Fruit fly (Drosophila melanogaster) whole organism, embryonic: ENCODE measurements around the gene CG17239.

Experiments
- Atf3 ChIP-seq: fragments of 200-800 bp; sonication (Bioruptor generic); optimal IDR thresholded peaks from 3 replicates; lab custom pipeline; 2016; ENCODE audit warnings: missing biosample characterization, missing genetic modification characterization
- B-H2 ChIP-seq: fragments of 200-800 bp; sonication (Bioruptor generic); optimal IDR thresholded peaks from 2 replicates; lab custom pipeline; 2018; ENCODE audit warnings: missing biosample characterization, mild to moderate bottlenecking, missing genetic modification characterization
- BEAF-32 ChIP-seq: fragments of 200-800 bp; sonication (Bioruptor generic); optimal IDR thresholded peaks from 3 replicates; lab custom pipeline; 2017; ENCODE audit warnings: missing biosample characterization, missing genetic modification characterization, mild to moderate bottlenecking, moderate library complexity, missing genetic modification reagents
- Bteb2 ChIP-seq: fragments of 200-800 bp; sonication (Bioruptor generic); optimal IDR thresholded peaks from 2 replicates; lab custom pipeline; 2016; ENCODE audit warnings: missing biosample characterization, missing genetic modification characterization
- CG10147 ChIP-seq: fragments of 200-800 bp; sonication (Bioruptor generic); optimal IDR thresholded peaks from 2 replicates; lab custom pipeline; 2019; ENCODE audit warnings: missing biosample characterization, mild to moderate bottlenecking, missing genetic modification characterization, moderate library complexity
- CG10274 ChIP-seq: fragments of 200-800 bp; sonication (Bioruptor generic); optimal IDR thresholded peaks from 3 replicates; lab custom pipeline; 2017; ENCODE audit warnings: missing biosample characterization, mild to moderate bottlenecking, missing genetic modification characterization
- CG12104 ChIP-seq: fragments of 200-800 bp; sonication (Bioruptor generic); optimal IDR thresholded peaks from 3 replicates; lab custom pipeline; 2016; ENCODE audit warnings: missing biosample characterization, missing genetic modification characterization
- CG12391 ChIP-seq: fragments of 200-800 bp; sonication (Bioruptor generic); optimal IDR thresholded peaks from 3 replicates; lab custom pipeline; 2018; ENCODE audit warnings: missing biosample characterization, mild to moderate bottlenecking, missing genetic modification characterization, moderate library complexity
- CG13894 ChIP-seq: fragments of 200-800 bp; sonication (Bioruptor generic); optimal IDR thresholded peaks from 3 replicates; lab custom pipeline; 2018; ENCODE audit warnings: missing biosample characterization, mild to moderate bottlenecking, missing genetic modification characterization, moderate library complexity
- CG15011 ChIP-seq: fragments of 200-800 bp; sonication (Bioruptor generic); optimal IDR thresholded peaks from 3 replicates; lab custom pipeline; 2018; ENCODE audit warnings: missing biosample characterization, mild to moderate bottlenecking, missing genetic modification characterization
- CG15601 ChIP-seq: fragments of 200-800 bp; sonication (Bioruptor generic); optimal IDR thresholded peaks from 3 replicates; lab custom pipeline; 2019; ENCODE audit warnings: missing biosample characterization, mild to moderate bottlenecking, missing genetic modification characterization, moderate library complexity
- CG1602 ChIP-seq: fragments of 200-800 bp; sonication (Bioruptor generic); optimal IDR thresholded peaks from 3 replicates; lab custom pipeline; 2016; ENCODE audit warnings: missing biosample characterization, missing genetic modification characterization
- CG18262 ChIP-seq: fragments of 200-800 bp; optimal IDR thresholded peaks from 3 replicates; lab custom pipeline; 2019; ENCODE audit warnings: missing biosample characterization, mild to moderate bottlenecking, missing genetic modification characterization, moderate library complexity
- CG2202 ChIP-seq: fragments of 200-800 bp; sonication (Bioruptor generic); optimal IDR thresholded peaks from 2 replicates; lab custom pipeline; 2018; ENCODE audit warnings: missing biosample characterization, mild to moderate bottlenecking, missing genetic modification characterization
- CG2678 ChIP-seq: fragments of 200-800 bp; sonication (Bioruptor generic); optimal IDR thresholded peaks from 3 replicates; lab custom pipeline; 2019; ENCODE audit warnings: missing biosample characterization, mild to moderate bottlenecking, missing genetic modification characterization, moderate library complexity
- CG2712 ChIP-seq: fragments of 200-800 bp; optimal IDR thresholded peaks from 3 replicates; lab custom pipeline; 2019; ENCODE audit warnings: missing biosample characterization, mild to moderate bottlenecking, missing genetic modification characterization, moderate library complexity
- CG31365 ChIP-seq: fragments of 200-800 bp; sonication (Bioruptor generic); optimal IDR thresholded peaks from 2 replicates; lab custom pipeline; 2018; ENCODE audit warnings: missing biosample characterization, mild to moderate bottlenecking, missing genetic modification characterization
- CG33213 ChIP-seq: fragments of 200-800 bp; sonication (Bioruptor generic); optimal IDR thresholded peaks from 3 replicates; lab custom pipeline; 2016; ENCODE audit warnings: missing biosample characterization, missing genetic modification characterization
- CG34422 ChIP-seq: fragments of 200-800 bp; sonication (Bioruptor generic); IDR thresholded peaks from 3 replicates; pipeline ENCODE4 v1.3.6; 2022; ENCODE audit warnings: missing biosample characterization, missing genetic modification characterization
- CG3847 ChIP-seq: fragments of 200-800 bp; sonication (Bioruptor generic); IDR thresholded peaks from 2 replicates; pipeline ENCODE4 v1.3.6; 2022; ENCODE audit warnings: missing biosample characterization, missing genetic modification characterization
- CG7963 ChIP-seq: fragments of 200-800 bp; sonication (Bioruptor generic); IDR thresholded peaks from 3 replicates; pipeline ENCODE4 v1.3.6; 2022; ENCODE audit warnings: missing biosample characterization, missing genetic modification characterization; ENCODE audit not compliant: partially characterized antibody
- CG8089 ChIP-seq: fragments of 200-800 bp; sonication (Bioruptor generic); optimal IDR thresholded peaks from 3 replicates; lab custom pipeline; 2016; ENCODE audit warnings: missing biosample characterization, missing genetic modification characterization
- Dek ChIP-seq: fragments of 200-800 bp; sonication (Bioruptor generic); optimal IDR thresholded peaks from 3 replicates; lab custom pipeline; 2019; ENCODE audit warnings: missing biosample characterization, mild to moderate bottlenecking, missing genetic modification characterization, moderate library complexity
- Ets97D ChIP-seq: fragments of 200-800 bp; sonication (Bioruptor generic); optimal IDR thresholded peaks from 3 replicates; lab custom pipeline; 2016; ENCODE audit warnings: missing biosample characterization, missing genetic modification characterization
- Kr ChIP-seq: fragments of 200-800 bp; sonication (Bioruptor generic); optimal IDR thresholded peaks from 2 replicates; lab custom pipeline; 2017; ENCODE audit warnings: missing biosample characterization, mild to moderate bottlenecking, missing genetic modification characterization
- Lpt ChIP-seq: fragments of >200 bp; optimal IDR thresholded peaks from 2 replicates; lab custom pipeline; 2018; ENCODE audit warnings: missing biosample characterization, missing genetic modification characterization
- MBD-R2 ChIP-seq: fragments of 200-800 bp; sonication (Bioruptor generic); IDR thresholded peaks from 2 replicates; pipeline ENCODE4 v1.3.6; 2022; ENCODE audit warnings: missing biosample characterization, missing genetic modification characterization
- Max ChIP-seq: fragments of 200-800 bp; sonication (Bioruptor generic); optimal IDR thresholded peaks from 2 replicates; lab custom pipeline; 2016; ENCODE audit warnings: missing biosample characterization, mild to moderate bottlenecking, missing genetic modification characterization
- Meics ChIP-seq: fragments of 200-800 bp; sonication (Bioruptor generic); optimal IDR thresholded peaks from 2 replicates; lab custom pipeline; 2017; ENCODE audit warnings: missing biosample characterization, mild to moderate bottlenecking, missing genetic modification characterization
- Nf-YC ChIP-seq: fragments of 200-800 bp; optimal IDR thresholded peaks from 3 replicates; lab custom pipeline; 2019; ENCODE audit warnings: missing biosample characterization, mild to moderate bottlenecking, missing genetic modification characterization, moderate library complexity
- Pdp1 ChIP-seq, 2 experiments: fragments of 200-800 bp; sonication (Bioruptor generic); optimal IDR thresholded peaks; 3 replicates each; lab custom pipeline; 2016; ENCODE audit warnings: missing biosample characterization in 2 of 2, missing genetic modification characterization in 2 of 2, mild to moderate bottlenecking in 1 of 2, moderate library complexity in 1 of 2
- btn ChIP-seq: fragments of 200-800 bp; sonication (Bioruptor generic); optimal IDR thresholded peaks from 2 replicates; lab custom pipeline; 2016; ENCODE audit warnings: missing biosample characterization, missing genetic modification characterization
- chif ChIP-seq, 2 experiments: fragments of 200-800 bp; sonication (Bioruptor generic); optimal IDR thresholded peaks; 3 replicates each; lab custom pipeline; 2016; ENCODE audit warnings: missing biosample characterization in 2 of 2, missing genetic modification characterization in 2 of 2
- dan ChIP-seq: fragments of 200-800 bp; sonication (Bioruptor generic); IDR thresholded peaks from 2 replicates; pipeline ENCODE4 v1.3.6; 2022; ENCODE audit warnings: missing biosample characterization, missing genetic modification characterization
- dati ChIP-seq: fragments of 200-800 bp; sonication (Bioruptor generic); IDR thresholded peaks from 2 replicates; pipeline ENCODE4 v1.3.6; 2022; ENCODE audit warnings: missing biosample characterization, missing genetic modification characterization
- h ChIP-seq: fragments of >200 bp; optimal IDR thresholded peaks from 2 replicates; lab custom pipeline; 2017
- ham ChIP-seq: fragments of 200-800 bp; sonication (Bioruptor generic); IDR thresholded peaks from 2 replicates; pipeline ENCODE4 v1.3.6; 2022; ENCODE audit warnings: missing biosample characterization, missing genetic modification characterization
- hth ChIP-seq: fragments of >200 bp; optimal IDR thresholded peaks from 2 replicates; lab custom pipeline; 2017; ENCODE audit warnings: inconsistent platforms
- inv ChIP-seq: fragments of 200-800 bp; sonication (Bioruptor generic); IDR thresholded peaks from 2 replicates; pipeline ENCODE4 v1.3.6; 2022; ENCODE audit warnings: missing biosample characterization, missing genetic modification characterization; ENCODE audit not compliant: partially characterized antibody
- luna ChIP-seq: fragments of 200-800 bp; sonication (Bioruptor generic); optimal IDR thresholded peaks from 2 replicates; lab custom pipeline; 2016; ENCODE audit warnings: missing biosample characterization, missing genetic modification characterization
- nau ChIP-seq: fragments of 200-800 bp; sonication (Bioruptor generic); optimal IDR thresholded peaks from 3 replicates; lab custom pipeline; 2017; ENCODE audit warnings: missing biosample characterization, mild to moderate bottlenecking, missing genetic modification characterization, missing genetic modification reagents
- prd ChIP-seq, 3 experiments: fragments of >200 bp in 2 of 3; fragments of 200-800 bp in 1 of 3; sonication (Bioruptor generic) in 1 of 3; optimal IDR thresholded peaks in 2 of 3; IDR thresholded peaks in 1 of 3; 2 replicates in 2 of 3; 3 replicates in 1 of 3; pipeline versions ENCODE4 v1.3.6 to Lab custom; 2017 to 2022; ENCODE audit warnings: missing biosample characterization in 1 of 3, missing genetic modification characterization in 1 of 3
- rib ChIP-seq: fragments of 200-800 bp; sonication (Bioruptor generic); IDR thresholded peaks from 2 replicates; pipeline ENCODE4 v1.3.6; 2022; ENCODE audit warnings: missing biosample characterization, missing genetic modification characterization
- row ChIP-seq: fragments of 200-800 bp; sonication (Bioruptor generic); IDR thresholded peaks from 3 replicates; pipeline ENCODE4 v1.3.6; 2022; ENCODE audit warnings: missing biosample characterization, missing genetic modification characterization
- schlank ChIP-seq: fragments of 200-800 bp; sonication (Bioruptor generic); optimal IDR thresholded peaks from 2 replicates; lab custom pipeline; 2018; ENCODE audit warnings: missing biosample characterization, mild to moderate bottlenecking, missing genetic modification characterization
- sr ChIP-seq: fragments of 200-800 bp; sonication (Bioruptor generic); IDR thresholded peaks from 3 replicates; pipeline ENCODE4 v1.3.6; 2022; ENCODE audit warnings: missing biosample characterization, missing genetic modification characterization
- ssp ChIP-seq: fragments of 200-800 bp; sonication (Bioruptor generic); IDR thresholded peaks from 2 replicates; pipeline ENCODE4 v1.3.6; 2022; ENCODE audit warnings: missing biosample characterization, missing genetic modification characterization
- tgo ChIP-seq: fragments of 200-800 bp; sonication (Bioruptor generic); IDR thresholded peaks from 3 replicates; pipeline ENCODE4 v1.3.6; 2022; ENCODE audit warnings: missing biosample characterization, missing genetic modification characterization
- twi ChIP-seq: fragments of 200-800 bp; optimal IDR thresholded peaks from 2 replicates; lab custom pipeline; 2019; ENCODE audit warnings: missing biosample characterization, mild to moderate bottlenecking, missing genetic modification characterization, moderate library complexity
- unpg ChIP-seq: fragments of 200-800 bp; sonication (Bioruptor generic); optimal IDR thresholded peaks from 3 replicates; lab custom pipeline; 2018; ENCODE audit warnings: missing biosample characterization, mild to moderate bottlenecking, missing genetic modification characterization, moderate library complexity
- zen2 ChIP-seq: fragments of 200-800 bp; sonication (Bioruptor generic); IDR thresholded peaks from 3 replicates; pipeline ENCODE4 v1.3.6; 2022; ENCODE audit warnings: missing biosample characterization, missing genetic modification characterization; ENCODE audit not compliant: partially characterized antibody

Gene CG17239

dm6 chr2L:2214004-2214403 lies 38.1 kb downstream of the CG17239 start, which contains the start of the genes Uch and CG34174 (continued):
- no peak for TF ChIP-seq Pdp1 (GFP tag; optimal IDR thresholded peaks at IDR 0.05; lab: Kevin White, UChicago)
- no peak for TF ChIP-seq ssp
- peak; percentile 42 for TF ChIP-seq CG15601
- no peak for TF ChIP-seq h (lab: Kevin White, UChicago)
- no peak for TF ChIP-seq btn (GFP tag; lab: Kevin White, UChicago)
- no peak for TF ChIP-seq CG1602 (GFP tag; lab: Kevin White, UChicago)
- TF ChIP-seq Max (GFP tag; lab: Kevin White, UChicago), result peak; percentile 20
- no peak for TF ChIP-seq tgo
- TF ChIP-seq CG2678, result no peak
- TF ChIP-seq CG13894 (tag; lab: Kevin White, UChicago), result peak; percentile 61
- TF ChIP-seq zen2 (GFP tag; lab: Robert Waterston, UW), result peak; percentile 65; the same call in 2 of the 3 replicates
- TF ChIP-seq CG8089, result no peak
- no peak for TF ChIP-seq CG7963
- TF ChIP-seq CG18262 (tag; lab: Kevin White, UChicago), result peak; percentile 28
- TF ChIP-seq dan (GFP tag; lab: Robert Waterston, UW), result no peak
- no peak for TF ChIP-seq twi (tag; lab: Kevin White, UChicago)
- TF ChIP-seq Kr (GFP tag; lab: Kevin White, UChicago), result no peak
- no peak for TF ChIP-seq Dek (tag; lab: Kevin White, UChicago)
- peak; percentile 3 for TF ChIP-seq Bteb2
- 0 out of 3 replicates have a peak, but pooled peaks have one; percentile 14 for TF ChIP-seq row
- peak; percentile 65 for TF ChIP-seq Ets97D (GFP tag; lab: Kevin White, UChicago)
- no peak for TF ChIP-seq unpg (GFP tag; lab: Kevin White, UChicago)
- no peak for TF ChIP-seq ham (GFP tag; lab: Robert Waterston, UW)
- no peak for TF ChIP-seq CG12104 (GFP tag; lab: Kevin White, UChicago)
- TF ChIP-seq CG34422 (GFP tag; lab: Robert Waterston, UW), result peak; percentile 55; the same call in 1 of the 3 replicates
- TF ChIP-seq CG2712 (tag; lab: Kevin White, UChicago), result peak; percentile 23
- TF ChIP-seq CG10274 (GFP tag; lab: Kevin White, UChicago), result no peak
- TF ChIP-seq hth (lab: Kevin White, UChicago), result no peak
- no peak for TF ChIP-seq schlank (tag; lab: Kevin White, UChicago)
- TF ChIP-seq chif (GFP tag; optimal IDR thresholded peaks at IDR 0.05; lab: Kevin White, UChicago), result no peak
- TF ChIP-seq inv (GFP tag; lab: Robert Waterston, UW), result peak; percentile 46; the same call in 1 of the 2 replicates
- TF ChIP-seq Nf-YC (tag; lab: Kevin White, UChicago), result peak; percentile 27
- no peak for TF ChIP-seq Lpt (GFP tag; lab: Kevin White, UChicago)
- TF ChIP-seq CG15011 (GFP tag; lab: Kevin White, UChicago), result no peak
- TF ChIP-seq Meics (GFP tag; lab: Kevin White, UChicago), result no peak
- no peak for TF ChIP-seq CG31365 (tag; lab: Kevin White, UChicago)
- TF ChIP-seq CG10147, result peak; percentile 45
- TF ChIP-seq nau, result no peak
- TF ChIP-seq BEAF-32, result peak; percentile 79
- TF ChIP-seq dati (GFP tag; lab: Robert Waterston, UW), result no peak
- no peak for TF ChIP-seq Atf3 (GFP tag; lab: Kevin White, UChicago)
- TF ChIP-seq B-H2 (GFP tag; lab: Kevin White, UChicago), result peak; percentile 38
- TF ChIP-seq sr (GFP tag; lab: Robert Waterston, UW), result no peak
- no peak for TF ChIP-seq luna (GFP tag; lab: Kevin White, UChicago)
- peak; percentile 86 for TF ChIP-seq MBD-R2
- no peak for TF ChIP-seq CG12391 (tag; lab: Kevin White, UChicago)
- peak; percentile 63 for TF ChIP-seq CG3847 (GFP tag; lab: Robert Waterston, UW)
- TF ChIP-seq prd (optimal IDR thresholded peaks at IDR 0.05; lab: Kevin White, UChicago), result no peak
- TF ChIP-seq prd (GFP tag; IDR thresholded peaks at IDR 0.05; lab: Robert Waterston, UW), result no peak
- TF ChIP-seq rib (GFP tag; lab: Robert Waterston, UW), result no peak
- no peak for TF ChIP-seq CG2202
- no peak for TF ChIP-seq CG33213
